Fruit fly (Drosophila melanogaster) S2 (cell line): Measurements from ENCODE around the gene pug.

Experiments
- CG8478 ChIP-seq: fragments of >200 bp; optimal IDR thresholded peaks from 2 replicates; lab custom pipeline; 2018
- CTCF ChIP-seq, 2 experiments: fragments of >200 bp; optimal IDR thresholded peaks; 2 replicates each; lab custom pipeline; 2018

DNA sequence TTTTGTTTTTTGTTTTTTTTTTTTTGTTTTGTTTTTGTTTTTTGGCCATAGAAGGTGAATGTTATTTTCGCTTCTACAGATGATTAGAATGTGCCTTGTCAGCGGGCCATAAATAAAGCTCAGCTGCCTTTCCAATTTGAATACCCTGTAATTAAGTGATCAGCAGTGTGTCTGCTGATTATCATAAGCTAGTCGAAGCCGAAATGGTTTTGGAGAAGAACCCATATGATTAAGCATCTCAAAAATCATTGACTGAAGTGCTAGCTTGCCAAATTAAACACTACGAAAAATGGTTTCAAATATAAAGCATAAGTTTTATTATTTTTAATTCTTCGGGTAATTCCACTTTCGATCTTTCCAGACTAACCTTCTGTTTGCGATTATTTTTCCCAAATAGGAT, 13.1 kb upstream of the pug start:
- no peak for TF ChIP-seq CG8478 (lab: Kevin White, UChicago)
- no peak for TF ChIP-seq CTCF (optimal IDR thresholded peaks at IDR 0.05; lab: Kevin White, UChicago)
